Worm (Caenorhabditis elegans) whole organism, early embryonic: ENCODE measurements around the gene K08H2.10.

Source experiments
- B0310.2 ChIP-seq: sonication (generic microtip); optimal IDR thresholded peaks from 2 replicates; lab custom pipeline; 2016; ENCODE audit warnings: mild to moderate bottlenecking, missing genetic modification characterization, missing compliant biosample characterization
- F13C5.2 ChIP-seq: sonication (generic microtip); optimal IDR thresholded peaks from 2 replicates; lab custom pipeline; 2017; ENCODE audit warnings: mild to moderate bottlenecking, missing genetic modification characterization, inconsistent platforms, missing compliant biosample characterization
- aly-1 ChIP-seq: sonication (generic microtip); optimal IDR thresholded peaks from 2 replicates; lab custom pipeline; 2016; ENCODE audit warnings: missing genetic modification characterization, missing compliant biosample characterization
- ama-1 ChIP-seq: fragments of 150-350 bp; optimal IDR thresholded peaks from 2 replicates; lab custom pipeline; 2014
- ceh-13 ChIP-seq: fragments of 200-800 bp; sonication (Bioruptor generic); optimal IDR thresholded peaks from 2 replicates; lab custom pipeline; 2018; ENCODE audit warnings: mild to moderate bottlenecking, missing genetic modification characterization, missing compliant biosample characterization
- ceh-36 ChIP-seq: sonication (generic microtip); optimal IDR thresholded peaks from 2 replicates; lab custom pipeline; 2016; ENCODE audit warnings: missing genetic modification characterization, inconsistent platforms, missing compliant biosample characterization
- ets-7 ChIP-seq: sonication (generic microtip); optimal IDR thresholded peaks from 2 replicates; lab custom pipeline; 2016; ENCODE audit warnings: missing genotype, missing genetic modification characterization, missing compliant biosample characterization
- flt-1 ChIP-seq: fragments of 200-800 bp; sonication (Bioruptor generic); IDR thresholded peaks from 2 replicates; pipeline ENCODE4 v1.3.6; 2022; ENCODE audit warnings: missing genetic modification characterization, missing compliant biosample characterization
- hmbx-1 ChIP-seq: sonication (generic microtip); optimal IDR thresholded peaks from 2 replicates; lab custom pipeline; 2016; ENCODE audit warnings: mild to moderate bottlenecking, missing genetic modification characterization, missing compliant biosample characterization
- hmg-4 ChIP-seq: fragments of 200-800 bp; sonication (Bioruptor generic); optimal IDR thresholded peaks from 2 replicates; lab custom pipeline; 2018; ENCODE audit warnings: mild to moderate bottlenecking, missing genetic modification characterization, missing compliant biosample characterization
- hnd-1 ChIP-seq: sonication (generic microtip); optimal IDR thresholded peaks from 2 replicates; lab custom pipeline; 2016; ENCODE audit warnings: missing genetic modification characterization, missing compliant biosample characterization
- pes-1 ChIP-seq: fragments of 200-800 bp; sonication (Bioruptor generic); IDR thresholded peaks from 2 replicates; pipeline ENCODE4 v1.3.6; 2022; ENCODE audit warnings: missing genetic modification reagents, missing genetic modification characterization, missing compliant biosample characterization
- scrt-1 ChIP-seq: fragments of 200-800 bp; sonication (Bioruptor generic); IDR thresholded peaks from 2 replicates; pipeline ENCODE4 v1.3.6; 2022; ENCODE audit warnings: missing genetic modification characterization, missing compliant biosample characterization
- sea-1 ChIP-seq: fragments of 200-800 bp; sonication (Bioruptor generic); conservative IDR thresholded peaks from 2 replicates; pipeline ENCODE4 v1.3.6; 2022; ENCODE audit warnings: missing genetic modification characterization, missing compliant biosample characterization
- tbx-11 ChIP-seq: fragments of 200-800 bp; sonication (Bioruptor generic); IDR thresholded peaks from 2 replicates; pipeline ENCODE4 v1.3.6; 2022; ENCODE audit warnings: missing genetic modification characterization, missing compliant biosample characterization
- tbx-37 ChIP-seq: fragments of 200-800 bp; sonication (Bioruptor generic); conservative IDR thresholded peaks from 2 replicates; pipeline ENCODE4 v1.3.6; 2022; ENCODE audit warnings: missing genetic modification reagents, missing genetic modification characterization, missing compliant biosample characterization
- tra-4 ChIP-seq: sonication (generic microtip); optimal IDR thresholded peaks from 2 replicates; lab custom pipeline; 2017; ENCODE audit warnings: missing genetic modification characterization, missing compliant biosample characterization

K08H2.10 gene

DNA sequence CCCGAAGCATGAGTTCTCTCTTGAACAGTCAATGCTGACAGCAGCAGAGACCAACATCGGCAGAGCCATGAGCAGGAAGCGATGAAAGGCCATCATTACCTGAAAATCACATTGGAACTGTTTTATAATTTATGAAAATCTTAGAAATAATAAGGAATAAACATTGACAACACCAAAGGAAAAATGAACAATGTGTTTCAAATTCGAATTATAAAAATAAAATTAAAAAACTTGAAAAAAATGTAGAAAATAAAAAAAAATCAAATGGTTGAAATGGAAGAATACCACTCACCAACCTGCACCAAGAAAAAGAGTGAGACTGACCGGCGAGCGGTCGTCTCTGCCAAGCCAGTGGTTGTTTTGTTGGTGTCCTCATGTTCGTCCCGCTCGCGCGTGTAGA is 32.9 kb downstream of the K08H2.10 start, which contains the start of gene R04D3.3:
Gene R04D3.3, minus strand, starts transcription at position 101 of the 400 bp plus-strand sequence.
- no peak for TF ChIP-seq ama-1 (lab: Kevin White, UChicago)
- TF ChIP-seq F13C5.2, result no peak
- no peak for TF ChIP-seq hnd-1 (tag; lab: Kevin White, UChicago)
- no peak for TF ChIP-seq tbx-11 (GFP tag; lab: Robert Waterston, UW)
- no peak for TF ChIP-seq tra-4 (tag; lab: Kevin White, UChicago)
- TF ChIP-seq hmg-4, result no peak
- no peak for TF ChIP-seq aly-1 (tag; lab: Kevin White, UChicago)
- TF ChIP-seq scrt-1 (GFP tag; lab: Robert Waterston, UW), result no peak
- no peak for TF ChIP-seq ceh-36 (tag; lab: Kevin White, UChicago)
- TF ChIP-seq B0310.2, result no peak
- no peak for TF ChIP-seq sea-1 (GFP tag; lab: Robert Waterston, UW)
- TF ChIP-seq pes-1 (GFP tag; lab: Robert Waterston, UW), result no peak
- TF ChIP-seq ets-7, result no peak
- TF ChIP-seq hmbx-1, result no peak
- TF ChIP-seq flt-1 (GFP tag; lab: Robert Waterston, UW), result no peak
- TF ChIP-seq tbx-37 (GFP tag; lab: Robert Waterston, UW), result no peak
- TF ChIP-seq ceh-13, result no peak

DNA sequence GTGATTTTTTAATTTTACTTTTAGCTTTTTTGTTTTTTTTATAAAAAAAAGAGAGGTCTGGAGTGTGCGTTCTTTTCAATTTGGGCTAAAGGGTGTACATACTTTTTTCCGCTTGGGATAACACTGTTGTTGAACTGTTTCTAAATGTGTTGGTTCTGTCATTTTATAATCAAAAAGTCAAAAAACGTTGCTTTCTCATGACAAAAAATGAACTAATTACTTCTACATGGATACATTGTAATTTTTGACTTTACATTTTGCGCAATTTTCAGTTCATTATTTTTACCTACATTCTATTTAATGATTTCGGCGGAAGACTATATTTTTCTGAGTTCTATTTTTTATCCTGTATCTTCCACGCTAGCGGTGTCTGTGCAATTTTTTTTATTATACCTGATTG is 33.9 kb downstream of the K08H2.10 start, which contains the start of gene srd-38:
Gene srd-38, plus strand, starts transcription at position 301 of the 400 bp plus-strand sequence.
- TF ChIP-seq ceh-13 (no peak), tbx-11 (GFP tag; lab: Robert Waterston, UW) (no peak), F13C5.2 (no peak), tra-4 (tag; lab: Kevin White, UChicago) (no peak), B0310.2 (no peak), ceh-36 (tag; lab: Kevin White, UChicago) (no peak), aly-1 (tag; lab: Kevin White, UChicago) (no peak), sea-1 (GFP tag; lab: Robert Waterston, UW) (no peak), flt-1 (GFP tag; lab: Robert Waterston, UW) (no peak)

DNA sequence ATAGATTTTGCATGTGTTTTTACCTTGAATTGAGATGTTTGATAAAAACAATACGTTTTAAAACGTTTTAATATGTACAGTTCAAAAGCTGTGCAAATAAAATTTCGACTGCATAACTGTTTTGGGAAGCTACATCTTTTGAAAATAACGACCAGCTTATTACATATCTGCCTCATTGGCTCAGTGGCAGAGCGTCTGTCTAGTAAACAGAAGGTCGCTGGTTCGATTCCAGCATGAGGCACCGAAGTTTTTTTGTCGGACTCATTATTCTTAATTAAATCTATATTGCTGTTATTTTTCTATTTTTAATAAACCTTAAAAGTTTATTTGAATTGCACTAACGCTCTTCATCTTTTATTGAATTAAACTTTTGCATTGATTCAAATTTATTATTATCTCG is 35.4 kb downstream of the K08H2.10 start:
- TF ChIP-seq scrt-1 (GFP tag; lab: Robert Waterston, UW) (no peak), hmbx-1 (no peak), B0310.2 (no peak)

DNA sequence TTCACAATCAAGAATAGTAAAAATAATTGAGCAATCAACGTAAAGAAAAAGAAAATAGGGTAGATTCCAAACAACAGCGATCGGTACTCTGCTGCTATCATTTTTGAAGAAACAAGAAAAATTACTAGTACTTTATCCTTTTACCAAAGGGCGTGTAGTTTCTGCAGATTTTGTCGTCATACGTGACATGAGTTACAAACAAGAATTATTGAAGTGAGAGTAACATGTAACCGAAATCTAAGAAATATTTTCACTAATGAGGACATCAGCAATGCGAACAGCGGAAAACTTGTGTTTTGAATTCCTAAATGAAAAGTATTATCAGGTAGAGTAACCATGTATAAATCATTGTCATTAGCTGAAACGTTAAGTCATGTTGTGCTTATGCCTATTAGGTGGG is 37.1 kb downstream of the K08H2.10 start, which contains the start of gene srd-36:
Gene srd-36, minus strand, starts transcription at position 101 of the 400 bp plus-strand sequence.
- no peak for TF ChIP-seq ets-7
- TF ChIP-seq aly-1 (tag; lab: Kevin White, UChicago), result no peak
- no peak for TF ChIP-seq hnd-1 (tag; lab: Kevin White, UChicago)
- TF ChIP-seq sea-1 (GFP tag; lab: Robert Waterston, UW), result no peak
- TF ChIP-seq pes-1 (GFP tag; lab: Robert Waterston, UW), result no peak
- TF ChIP-seq hmbx-1, result no peak
- TF ChIP-seq ama-1 (lab: Kevin White, UChicago), result no peak
- TF ChIP-seq tbx-37 (GFP tag; lab: Robert Waterston, UW), result no peak
- no peak for TF ChIP-seq tra-4 (tag; lab: Kevin White, UChicago)
- TF ChIP-seq ceh-13, result no peak
- TF ChIP-seq B0310.2, result no peak
- TF ChIP-seq F13C5.2, result no peak
- TF ChIP-seq flt-1 (GFP tag; lab: Robert Waterston, UW), result no peak

DNA sequence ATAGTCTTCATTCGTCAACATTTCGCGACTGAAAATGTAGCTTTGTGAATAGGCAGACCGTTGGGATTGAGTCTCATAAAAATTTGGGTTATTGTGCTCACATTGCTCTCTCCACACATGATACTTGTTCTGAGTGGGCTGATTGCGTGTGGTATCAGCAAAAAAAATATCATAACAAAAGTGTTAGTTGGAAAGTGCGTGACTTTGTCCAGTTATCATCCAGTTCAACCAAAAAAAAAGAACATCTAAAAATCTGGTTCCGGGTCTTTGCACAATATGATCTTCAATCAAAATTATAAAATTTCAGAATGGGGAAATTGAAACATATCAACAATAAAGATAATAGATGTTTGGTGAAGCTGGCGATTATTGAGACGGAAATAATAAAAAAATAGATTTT is 42.9 kb downstream of the K08H2.10 start, which contains the start of gene srd-39:
Gene srd-39, minus strand, starts transcription at position 101 of the 400 bp plus-strand sequence.
- TF ChIP-seq hmg-4 (no peak), tra-4 (tag; lab: Kevin White, UChicago) (no peak), aly-1 (tag; lab: Kevin White, UChicago) (no peak), hnd-1 (tag; lab: Kevin White, UChicago) (no peak), ets-7 (no peak), ama-1 (lab: Kevin White, UChicago) (no peak), flt-1 (GFP tag; lab: Robert Waterston, UW) (no peak), tbx-37 (GFP tag; lab: Robert Waterston, UW) (no peak), sea-1 (GFP tag; lab: Robert Waterston, UW) (no peak), tbx-11 (GFP tag; lab: Robert Waterston, UW) (no peak), hmbx-1 (no peak), ceh-13 (no peak), B0310.2 (no peak), F13C5.2 (no peak), scrt-1 (GFP tag; lab: Robert Waterston, UW) (no peak)

DNA sequence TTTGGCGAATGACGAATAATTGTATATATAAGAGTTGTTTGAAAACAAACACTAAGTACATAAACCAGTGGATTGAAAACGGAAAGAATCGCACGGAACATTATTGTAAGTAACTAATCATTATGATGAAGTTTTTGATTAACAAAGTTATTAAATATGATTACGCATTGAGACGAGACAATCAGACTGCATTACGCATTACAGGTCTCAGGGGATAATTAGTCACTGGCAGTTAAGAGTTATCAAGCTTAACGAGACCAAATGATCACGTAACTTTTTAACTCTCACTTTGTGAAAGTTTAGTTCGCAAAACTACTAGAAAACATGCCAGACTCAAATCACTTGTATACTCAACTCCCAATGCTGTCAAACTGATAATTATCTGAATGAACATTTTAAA is 45.8 kb downstream of the K08H2.10 start, which contains the start of gene srd-42:
Gene srd-42, minus strand, starts transcription at position 101 of the 400 bp plus-strand sequence.
- TF ChIP-seq hmg-4, result no peak

DNA sequence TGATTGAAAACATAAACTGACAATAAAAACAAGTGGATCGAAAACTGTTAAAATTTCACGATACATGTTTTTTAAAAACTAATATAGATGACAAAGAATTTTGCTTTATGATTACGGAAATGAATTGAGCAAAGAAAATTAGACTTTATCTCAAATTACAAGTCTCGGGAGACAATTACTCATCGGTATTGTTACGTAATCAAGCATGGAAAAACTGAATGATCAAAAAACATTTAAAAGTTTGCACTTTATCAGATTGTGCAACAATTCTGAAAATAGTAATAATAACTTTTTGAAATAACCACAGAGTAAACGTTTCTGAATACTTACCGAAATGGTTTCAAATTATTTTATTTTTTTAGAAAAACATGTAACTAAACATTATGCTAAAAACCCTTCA is 48.2 kb downstream of the K08H2.10 start, which contains the start of gene srd-43:
Gene srd-43, minus strand, starts transcription at position 66 of the 400 bp plus-strand sequence.
- TF ChIP-seq hmbx-1 (no peak), ets-7 (no peak), aly-1 (tag; lab: Kevin White, UChicago) (no peak), ama-1 (lab: Kevin White, UChicago) (no peak), tbx-37 (GFP tag; lab: Robert Waterston, UW) (no peak), F13C5.2 (no peak), hnd-1 (tag; lab: Kevin White, UChicago) (no peak), scrt-1 (GFP tag; lab: Robert Waterston, UW) (no peak), ceh-36 (tag; lab: Kevin White, UChicago) (no peak), B0310.2 (no peak), flt-1 (GFP tag; lab: Robert Waterston, UW) (no peak), sea-1 (GFP tag; lab: Robert Waterston, UW) (no peak), tra-4 (tag; lab: Kevin White, UChicago) (no peak), ceh-13 (no peak), tbx-11 (GFP tag; lab: Robert Waterston, UW) (no peak)
